Fruit fly (Drosophila melanogaster) whole organism, embryonic: ENCODE results near the gene yellow-b.

Source experiments
- CG2129 ChIP-seq: fragments of 200-800 bp; sonication (Bioruptor generic); IDR thresholded peaks from 2 replicates; pipeline ENCODE4 v1.3.6; 2022; ENCODE audit warnings: missing biosample characterization, missing genetic modification characterization; ENCODE audit not compliant: partially characterized antibody
- CG9609 ChIP-seq: fragments of 200-800 bp; sonication (Bioruptor generic); optimal IDR thresholded peaks from 3 replicates; lab custom pipeline; 2016; ENCODE audit warnings: missing biosample characterization, missing genetic modification characterization
- Dfd ChIP-seq, 2 experiments: fragments of >200 bp; optimal IDR thresholded peaks; 2 replicates each; lab custom pipeline; 2017; ENCODE audit warnings: missing biosample characterization in 2 of 2, missing genetic modification characterization in 2 of 2
- Opbp ChIP-seq: fragments of 200-800 bp; sonication (Bioruptor generic); IDR thresholded peaks from 3 replicates; pipeline ENCODE4 v1.3.6; 2022; ENCODE audit warnings: missing biosample characterization, missing genetic modification characterization; ENCODE audit not compliant: partially characterized antibody
- fd102C ChIP-seq: fragments of 200-800 bp; sonication (Bioruptor generic); optimal IDR thresholded peaks from 2 replicates; lab custom pipeline; 2018; ENCODE audit warnings: missing biosample characterization, mild to moderate bottlenecking, missing genetic modification characterization, moderate library complexity
- tap ChIP-seq: fragments of 200-800 bp; optimal IDR thresholded peaks from 3 replicates; lab custom pipeline; 2019; ENCODE audit warnings: missing biosample characterization, mild to moderate bottlenecking, missing genetic modification characterization, moderate library complexity
- trem ChIP-seq: fragments of 200-800 bp; optimal IDR thresholded peaks from 3 replicates; lab custom pipeline; 2019; ENCODE audit warnings: missing biosample characterization, mild to moderate bottlenecking, missing genetic modification characterization, moderate library complexity

DNA sequence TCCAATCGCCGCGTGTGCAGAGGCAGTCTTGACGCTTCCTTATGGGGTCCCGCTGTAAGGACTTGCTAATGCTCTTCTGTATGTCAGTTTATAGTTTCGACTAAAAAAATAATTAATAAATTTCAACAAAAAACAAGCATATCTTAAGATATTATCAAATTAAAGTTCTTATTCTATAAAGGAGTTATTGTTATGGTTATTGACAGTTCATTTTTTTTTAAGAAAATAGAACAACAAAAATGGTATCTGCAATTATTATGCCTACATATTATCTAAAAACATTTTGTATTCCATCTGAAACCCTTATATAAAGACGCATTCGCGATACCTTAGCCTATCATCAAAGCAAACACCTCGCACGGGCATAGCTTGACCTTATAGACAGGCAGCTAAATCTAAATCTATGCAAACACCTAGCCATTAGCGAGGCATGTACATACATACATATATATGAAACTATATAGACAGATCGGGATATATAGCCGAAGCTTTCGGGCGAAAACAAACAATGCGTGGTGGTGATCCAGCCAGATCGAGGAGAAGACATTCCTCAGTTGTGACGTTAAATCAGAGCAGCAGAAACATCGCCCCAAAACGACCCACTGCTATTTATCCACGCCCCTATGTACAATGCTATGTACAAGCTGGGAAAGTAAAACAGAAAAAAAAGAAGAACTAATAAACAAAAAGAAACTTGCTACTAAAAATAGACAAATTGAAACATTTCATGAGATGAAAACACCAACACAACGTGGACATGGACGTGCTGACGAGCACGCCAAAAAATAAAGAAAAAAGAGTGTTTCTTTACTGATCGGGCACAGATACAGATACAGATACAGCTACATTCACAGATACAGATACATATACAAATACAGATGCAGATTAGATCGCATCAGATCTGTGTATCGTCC lies 6.6 kb downstream of the yellow-b start, which contains the start of gene ppk17:
- TF ChIP-seq fd102C (GFP tag; lab: Kevin White, UChicago) = no peak
- no peak for TF ChIP-seq CG2129 (GFP tag; lab: Robert Waterston, UW)
- no peak for TF ChIP-seq Opbp (GFP tag; lab: Robert Waterston, UW)
- TF ChIP-seq Dfd (GFP tag; optimal IDR thresholded peaks at IDR 0.05; lab: Kevin White, UChicago) = no peak
- no peak for TF ChIP-seq trem (tag; lab: Kevin White, UChicago)
- TF ChIP-seq tap (tag; lab: Kevin White, UChicago) = no peak
- TF ChIP-seq CG9609 (GFP tag; lab: Kevin White, UChicago) = no peak
